Worm (Caenorhabditis elegans) whole organism, mixed stage, embryonic: ENCODE measurements around the gene rgr-1.

ENCODE experiments used
- ceh-83 ChIP-seq: fragments of 200-800 bp; sonication (Bioruptor generic); optimal IDR thresholded peaks from 2 replicates; lab custom pipeline; 2018; ENCODE audit warnings: mild to moderate bottlenecking, missing genetic modification characterization, missing compliant biosample characterization
- elt-3 ChIP-seq: fragments of 150-350 bp; optimal IDR thresholded peaks from 2 replicates; lab custom pipeline; 2014; ENCODE audit warnings: missing biosample characterization, missing genetic modification characterization
- flh-1 ChIP-seq: fragments of 200-800 bp; sonication (Bioruptor generic); optimal IDR thresholded peaks from 2 replicates; lab custom pipeline; 2018; ENCODE audit warnings: mild to moderate bottlenecking, missing genetic modification characterization, moderate library complexity, missing compliant biosample characterization
- ham-2 ChIP-seq: fragments of 200-800 bp; sonication (Bioruptor generic); optimal IDR thresholded peaks from 2 replicates; lab custom pipeline; 2018; ENCODE audit warnings: mild to moderate bottlenecking, missing genetic modification characterization, missing compliant biosample characterization
- lin-13 ChIP-seq: fragments of 150-350 bp; optimal IDR thresholded peaks from 2 replicates; lab custom pipeline; 2014; ENCODE audit warnings: missing biosample characterization, missing genetic modification characterization
- lin-32 ChIP-seq: fragments of 200-800 bp; sonication (Bioruptor generic); optimal IDR thresholded peaks from 2 replicates; lab custom pipeline; 2018; ENCODE audit warnings: mild to moderate bottlenecking, missing genetic modification characterization, missing compliant biosample characterization
- nhr-76 ChIP-seq: sonication (generic microtip); optimal IDR thresholded peaks from 2 replicates; lab custom pipeline; 2017; ENCODE audit warnings: missing biosample characterization, missing genetic modification characterization
- snpc-4 ChIP-seq: fragments of 150-350 bp; optimal IDR thresholded peaks from 2 replicates; lab custom pipeline; 2014; ENCODE audit warnings: missing biosample characterization, missing genetic modification characterization

DNA sequence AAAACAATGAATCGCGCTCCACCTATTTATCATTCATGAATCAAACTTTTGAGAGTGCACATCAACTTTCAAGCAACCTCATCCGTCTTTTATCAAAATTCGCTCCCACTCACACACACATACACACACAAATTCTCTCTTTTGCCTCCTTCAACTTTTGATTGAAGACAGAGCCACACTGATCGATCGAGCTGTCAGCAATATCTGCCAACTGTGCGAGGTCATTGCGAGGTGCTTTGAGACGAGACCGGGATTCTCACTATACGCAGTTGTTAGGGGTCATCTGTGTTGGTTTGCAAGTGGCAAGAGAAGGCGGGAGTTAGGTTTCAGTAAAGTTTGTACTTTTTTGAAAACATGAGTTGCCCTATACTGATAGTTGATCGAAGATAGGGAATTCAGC lies 47.4 kb upstream of the rgr-1 start:
- TF ChIP-seq ceh-83 (GFP tag; lab: Kevin White, UChicago) (no peak), ham-2 (GFP tag; lab: Kevin White, UChicago) (no peak), lin-13 (tag; lab: Kevin White, UChicago) (no peak), nhr-76 (tag; lab: Kevin White, UChicago) (no peak), lin-32 (GFP tag; lab: Kevin White, UChicago) (no peak), snpc-4 (tag; lab: Kevin White, UChicago) (no peak), flh-1 (GFP tag; lab: Kevin White, UChicago) (no peak), elt-3 (tag; lab: Kevin White, UChicago) (no peak)
